Worm (Caenorhabditis elegans) whole organism, L3 larva: ENCODE measurements around the gene txbp-3.
A peak's percentile ranks its signal among the peaks of the same experiment; 100 is the strongest.

ENCODE experiments used
- aly-2 ChIP-seq: fragments of 150-350 bp; optimal IDR thresholded peaks from 2 replicates; lab custom pipeline; 2014; ENCODE audit warnings: missing biosample characterization, missing genetic modification characterization
- ama-1 ChIP-seq: fragments of 150-350 bp; optimal IDR thresholded peaks from 2 replicates; lab custom pipeline; 2018
- ceh-16 ChIP-seq: sonication (generic microtip); optimal IDR thresholded peaks from 2 replicates; lab custom pipeline; 2017; ENCODE audit warnings: missing biosample characterization, missing genetic modification characterization
- ceh-82 ChIP-seq: fragments of 150-350 bp; optimal IDR thresholded peaks from 2 replicates; lab custom pipeline; 2014; ENCODE audit warnings: missing biosample characterization, missing genetic modification characterization
- elt-2 ChIP-seq: sonication (generic microtip); optimal IDR thresholded peaks from 2 replicates; lab custom pipeline; 2016; ENCODE audit warnings: missing genetic modification reagents, mild to moderate bottlenecking, missing genetic modification characterization, missing compliant biosample characterization
- nfya-1 ChIP-seq: sonication (generic microtip); optimal IDR thresholded peaks from 2 replicates; lab custom pipeline; 2017; ENCODE audit warnings: missing genetic modification characterization, mild to moderate bottlenecking, missing compliant biosample characterization, antibody characterized with exemption, moderate library complexity; ENCODE audit not compliant: insufficient read depth
- nhr-11 ChIP-seq: fragments of 150-350 bp; optimal IDR thresholded peaks from 2 replicates; lab custom pipeline; 2014; ENCODE audit warnings: missing biosample characterization, missing genetic modification characterization
- nhr-12 ChIP-seq: fragments of 150-350 bp; optimal IDR thresholded peaks from 2 replicates; lab custom pipeline; 2014; ENCODE audit warnings: missing biosample characterization, missing genetic modification characterization
- nhr-237 ChIP-seq: fragments of 150-350 bp; optimal IDR thresholded peaks from 2 replicates; lab custom pipeline; 2014; ENCODE audit warnings: missing biosample characterization, missing genetic modification characterization
- nhr-28 ChIP-seq: fragments of 150-350 bp; optimal IDR thresholded peaks from 2 replicates; lab custom pipeline; 2014; ENCODE audit warnings: missing biosample characterization, missing genetic modification characterization
- skn-1 ChIP-seq: fragments of 150-350 bp; optimal IDR thresholded peaks from 2 replicates; lab custom pipeline; 2014; ENCODE audit warnings: missing biosample characterization, missing genetic modification characterization
- snpc-4 ChIP-seq: fragments of 150-350 bp; optimal IDR thresholded peaks from 2 replicates; lab custom pipeline; 2014; ENCODE audit warnings: missing biosample characterization, missing genetic modification characterization
- unc-39 ChIP-seq: sonication (generic microtip); optimal IDR thresholded peaks from 4 replicates; lab custom pipeline; 2017; ENCODE audit warnings: missing biosample characterization, missing genetic modification characterization
- zag-1 ChIP-seq: fragments of 150-350 bp; optimal IDR thresholded peaks from 2 replicates; lab custom pipeline; 2014; ENCODE audit warnings: missing biosample characterization, missing genetic modification characterization

DNA sequence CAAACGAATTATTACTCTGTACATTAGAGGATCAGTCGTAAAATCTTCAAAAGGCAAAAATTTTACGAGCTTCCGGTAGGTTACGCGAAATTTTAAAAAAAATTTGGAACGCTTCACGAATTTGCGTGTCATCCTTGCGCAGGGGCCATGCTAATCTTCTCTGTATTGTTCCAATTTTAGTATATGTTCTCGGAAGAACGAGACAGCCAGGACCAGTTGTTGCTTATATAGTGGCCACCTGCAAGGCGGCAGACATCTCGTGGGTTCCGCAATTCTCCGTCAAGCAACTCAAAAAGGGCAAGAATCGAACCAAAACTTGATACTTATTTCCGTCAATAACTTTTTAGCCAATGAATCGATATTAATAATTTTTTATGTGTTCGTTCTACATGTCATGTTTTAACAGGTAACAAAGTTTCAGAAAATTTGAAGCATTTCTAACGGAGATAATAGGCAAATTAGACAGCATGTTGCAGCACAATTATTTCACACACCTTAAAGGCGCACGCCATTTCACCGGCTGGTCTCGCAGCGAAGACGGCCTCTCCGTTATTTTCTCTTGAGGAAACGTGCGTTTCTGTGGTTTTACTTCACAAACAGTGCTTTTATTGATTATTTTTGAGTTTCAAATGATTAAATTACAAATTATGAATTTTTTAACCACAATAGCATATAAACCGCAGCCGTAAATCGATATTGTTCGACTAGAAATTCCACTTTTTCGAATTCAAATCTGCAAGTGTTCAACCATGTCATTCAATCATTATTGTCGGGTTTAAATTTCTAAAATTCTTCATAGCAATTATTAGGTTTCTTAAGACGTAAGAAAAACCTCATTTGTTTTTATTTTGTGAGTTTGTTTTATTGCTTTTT, 33.7 kb upstream of the txbp-3 start:
- TF ChIP-seq aly-2 (tag; lab: Kevin White, UChicago): no peak
- peak; percentile 32 for TF ChIP-seq nhr-11 (tag; lab: Kevin White, UChicago)
- no peak for TF ChIP-seq nhr-28 (tag; lab: Kevin White, UChicago)
- TF ChIP-seq zag-1 (tag; lab: Kevin White, UChicago): no peak
- peak; percentile 81 for TF ChIP-seq ceh-82 (tag; lab: Kevin White, UChicago)
- no peak for TF ChIP-seq unc-39
- TF ChIP-seq nhr-237 (tag; lab: Kevin White, UChicago): no peak
- TF ChIP-seq nhr-12 (tag; lab: Kevin White, UChicago): no peak
- peak; percentile 99 for TF ChIP-seq snpc-4 (tag; lab: Kevin White, UChicago)
- no peak for TF ChIP-seq skn-1 (tag; lab: Kevin White, UChicago)
- TF ChIP-seq ceh-16: no peak
- TF ChIP-seq elt-2: peak; percentile 65
- peak; percentile 69 for TF ChIP-seq nfya-1 (tag; lab: Kevin White, UChicago)
- TF ChIP-seq ama-1 (lab: Kevin White, UChicago): peak; percentile 90
